Worm (Caenorhabditis elegans) whole organism, L4 larva: ENCODE data around the gene F46C8.3.

Experiments
- D1046.2 ChIP-seq: fragments of 200-800 bp; sonication (Bioruptor generic); IDR thresholded peaks from 2 replicates; pipeline ENCODE4 v1.3.6; 2022; ENCODE audit warnings: missing genetic modification characterization, missing compliant biosample characterization
- F10B5.3 ChIP-seq: sonication (generic microtip); optimal IDR thresholded peaks from 2 replicates; lab custom pipeline; 2016; ENCODE audit warnings: mild to moderate bottlenecking, missing genetic modification characterization, missing compliant biosample characterization
- F26F4.8 ChIP-seq: fragments of 200-800 bp; sonication (Bioruptor generic); conservative IDR thresholded peaks from 2 replicates; pipeline ENCODE4 v1.3.6; 2022; ENCODE audit warnings: missing genetic modification characterization, missing compliant biosample characterization
- T20F7.1 ChIP-seq: fragments of 200-800 bp; sonication (Bioruptor generic); optimal IDR thresholded peaks from 2 replicates; lab custom pipeline; 2018; ENCODE audit warnings: mild to moderate bottlenecking, missing genetic modification characterization, missing compliant biosample characterization
- Y48G9A.11 ChIP-seq: fragments of 200-800 bp; sonication (Bioruptor generic); IDR thresholded peaks from 2 replicates; pipeline ENCODE4 v1.3.6; 2022; ENCODE audit warnings: missing genetic modification reagents, missing genetic modification characterization, missing compliant biosample characterization
- Y75B8A.6 ChIP-seq: fragments of 200-800 bp; sonication (Bioruptor generic); IDR thresholded peaks from 2 replicates; pipeline ENCODE4 v1.3.6; 2022; ENCODE audit warnings: missing genetic modification reagents, missing genetic modification characterization, missing compliant biosample characterization
- aha-1 ChIP-seq: fragments of 150-350 bp; peaks from one replicate; lab custom pipeline; 2014; ENCODE audit warnings: missing biosample characterization, missing genetic modification characterization
- arid-1 ChIP-seq: fragments of 200-800 bp; sonication (Bioruptor generic); conservative IDR thresholded peaks from 2 replicates; pipeline ENCODE4 v1.3.6; 2022; ENCODE audit warnings: missing genetic modification reagents, missing genetic modification characterization, missing compliant biosample characterization
- ceh-20 ChIP-seq: fragments of 200-800 bp; sonication (Bioruptor generic); IDR thresholded peaks from 2 replicates; pipeline ENCODE4 v1.3.6; 2022; ENCODE audit warnings: missing genetic modification reagents, missing genetic modification characterization, missing compliant biosample characterization
- ces-1 ChIP-seq: fragments of 150-350 bp; sonication (generic microtip); optimal IDR thresholded peaks from 4 replicates; lab custom pipeline; 2014; ENCODE audit warnings: missing biosample characterization, missing genetic modification reagents, missing genetic modification characterization
- cey-2 ChIP-seq: sonication (generic microtip); optimal IDR thresholded peaks from 3 replicates; lab custom pipeline; 2017; ENCODE audit warnings: missing genetic modification characterization, mild to moderate bottlenecking, missing compliant biosample characterization, antibody characterized with exemption, borderline replicate concordance; ENCODE audit not compliant: insufficient read depth
- daf-19 ChIP-seq: fragments of 200-800 bp; sonication (Bioruptor generic); conservative IDR thresholded peaks from 2 replicates; pipeline ENCODE4 v1.3.6; 2022; ENCODE audit warnings: missing genetic modification characterization, missing compliant biosample characterization
- dmd-6 ChIP-seq: fragments of 200-800 bp; sonication (Bioruptor generic); IDR thresholded peaks from 2 replicates; pipeline ENCODE4 v1.3.6; 2022; ENCODE audit warnings: missing genetic modification reagents, missing genetic modification characterization, missing compliant biosample characterization
- dpl-1 ChIP-seq: fragments of 150-350 bp; optimal IDR thresholded peaks from 2 replicates; lab custom pipeline; 2014; ENCODE audit warnings: missing biosample characterization, missing genetic modification reagents, missing genetic modification characterization
- dve-1 ChIP-seq: sonication (generic microtip); optimal IDR thresholded peaks from 2 replicates; lab custom pipeline; 2017; ENCODE audit warnings: antibody characterized with exemption, mild to moderate bottlenecking, missing genetic modification characterization, missing compliant biosample characterization; ENCODE audit not compliant: insufficient read depth
- egl-27 ChIP-seq: sonication (generic microtip); optimal IDR thresholded peaks from 3 replicates; lab custom pipeline; 2017; ENCODE audit warnings: missing biosample characterization, missing genetic modification reagents, missing genetic modification characterization
- hlh-11 ChIP-seq: fragments of 200-800 bp; sonication (Bioruptor generic); optimal IDR thresholded peaks from 2 replicates; lab custom pipeline; 2018; ENCODE audit warnings: mild to moderate bottlenecking, missing genetic modification characterization, missing compliant biosample characterization
- jun-1 ChIP-seq: fragments of 150-350 bp; optimal IDR thresholded peaks from 2 replicates; lab custom pipeline; 2014; ENCODE audit warnings: missing biosample characterization, missing genetic modification reagents, missing genetic modification characterization
- lim-7 ChIP-seq: fragments of 200-800 bp; sonication (Bioruptor generic); IDR thresholded peaks from 2 replicates; pipeline ENCODE4 v1.3.6; 2022; ENCODE audit warnings: missing genetic modification characterization, missing compliant biosample characterization
- lin-1 ChIP-seq: fragments of 200-800 bp; sonication (Bioruptor generic); IDR thresholded peaks from 2 replicates; pipeline ENCODE4 v1.3.6; 2022; ENCODE audit warnings: missing genetic modification reagents, missing genetic modification characterization, missing compliant biosample characterization
- lin-13 ChIP-seq: fragments of 150-350 bp; optimal IDR thresholded peaks from 2 replicates; lab custom pipeline; 2014; ENCODE audit warnings: missing biosample characterization, missing genetic modification reagents, missing genetic modification characterization
- lin-38 ChIP-seq: fragments of 200-800 bp; sonication (Bioruptor generic); IDR thresholded peaks from 2 replicates; pipeline ENCODE4 v1.3.6; 2022; ENCODE audit warnings: missing genetic modification reagents, missing genetic modification characterization, missing compliant biosample characterization
- lin-39 ChIP-seq: fragments of 150-350 bp; optimal IDR thresholded peaks from 2 replicates; lab custom pipeline; 2014; ENCODE audit warnings: missing biosample characterization, missing genetic modification reagents, missing genetic modification characterization
- madf-9 ChIP-seq: fragments of 200-800 bp; sonication (Bioruptor generic); conservative IDR thresholded peaks from 2 replicates; pipeline ENCODE4 v1.3.6; 2022; ENCODE audit warnings: missing genetic modification reagents, missing genetic modification characterization, missing compliant biosample characterization
- mdl-1 ChIP-seq, 2 experiments: fragments of 150-350 bp in 1 of 2; sonication (generic microtip) in 1 of 2; optimal IDR thresholded peaks; 2 replicates each; lab custom pipeline; 2014 to 2017; ENCODE audit warnings: missing biosample characterization in 2 of 2, missing genetic modification characterization in 2 of 2
- mes-2 ChIP-seq: sonication (generic microtip); optimal IDR thresholded peaks from 2 replicates; lab custom pipeline; 2016; ENCODE audit warnings: missing genotype, mild to moderate bottlenecking, missing genetic modification characterization, missing compliant biosample characterization; ENCODE audit not compliant: poor library complexity, severe bottlenecking
- mxl-3 ChIP-seq: fragments of 200-800 bp; sonication (Bioruptor generic); optimal IDR thresholded peaks from 2 replicates; lab custom pipeline; 2018; ENCODE audit warnings: mild to moderate bottlenecking, missing genetic modification characterization, missing compliant biosample characterization
- nhr-10 ChIP-seq: fragments of 150-350 bp; optimal IDR thresholded peaks from 2 replicates; lab custom pipeline; 2014; ENCODE audit warnings: missing biosample characterization, missing genetic modification characterization
- nhr-25 ChIP-seq: sonication (generic microtip); optimal IDR thresholded peaks from 2 replicates; lab custom pipeline; 2017; ENCODE audit warnings: missing genetic modification characterization, mild to moderate bottlenecking, missing compliant biosample characterization, antibody characterized with exemption, moderate library complexity, borderline replicate concordance; ENCODE audit not compliant: insufficient read depth
- nhr-28 ChIP-seq: fragments of 150-350 bp; optimal IDR thresholded peaks from 2 replicates; lab custom pipeline; 2014; ENCODE audit warnings: missing biosample characterization, missing genetic modification characterization
- nhr-77 ChIP-seq: fragments of 150-350 bp; optimal IDR thresholded peaks from 2 replicates; lab custom pipeline; 2014; ENCODE audit warnings: missing biosample characterization, missing genetic modification characterization
- php-3 ChIP-seq: fragments of 200-800 bp; sonication (Bioruptor generic); IDR thresholded peaks from 2 replicates; pipeline ENCODE4 v1.3.6; 2022; ENCODE audit warnings: missing genetic modification reagents, missing genetic modification characterization, missing compliant biosample characterization
- pqm-1 ChIP-seq: sonication (generic microtip); optimal IDR thresholded peaks from 2 replicates; lab custom pipeline; 2017; ENCODE audit warnings: missing biosample characterization, missing genetic modification characterization
- rbr-2 ChIP-seq: sonication (generic microtip); optimal IDR thresholded peaks from 2 replicates; lab custom pipeline; 2016; ENCODE audit warnings: missing genotype, missing genetic modification characterization, missing compliant biosample characterization
- skn-1 ChIP-seq: fragments of 150-350 bp; optimal IDR thresholded peaks from 2 replicates; lab custom pipeline; 2014; ENCODE audit warnings: missing biosample characterization, missing genetic modification characterization
- spr-1 ChIP-seq: sonication (generic microtip); optimal IDR thresholded peaks from 2 replicates; lab custom pipeline; 2016; ENCODE audit warnings: mild to moderate bottlenecking, missing genetic modification characterization, missing compliant biosample characterization
- spr-3 ChIP-seq: fragments of 200-800 bp; sonication (Bioruptor generic); optimal IDR thresholded peaks from 2 replicates; lab custom pipeline; 2018; ENCODE audit warnings: mild to moderate bottlenecking, missing genetic modification characterization, missing compliant biosample characterization
- tag-97 ChIP-seq: fragments of 200-800 bp; sonication (Bioruptor generic); IDR thresholded peaks from 2 replicates; pipeline ENCODE4 v1.3.6; 2022; ENCODE audit warnings: missing genetic modification characterization, missing compliant biosample characterization
- tra-1 ChIP-seq: fragments of 200-800 bp; sonication (Bioruptor generic); IDR thresholded peaks from 2 replicates; pipeline ENCODE4 v1.3.6; 2022; ENCODE audit warnings: missing genetic modification reagents, missing genetic modification characterization, missing compliant biosample characterization
- vab-7 ChIP-seq: fragments of 200-800 bp; sonication (Bioruptor generic); IDR thresholded peaks from 2 replicates; pipeline ENCODE4 v1.3.6; 2022; ENCODE audit warnings: missing genetic modification reagents, missing genetic modification characterization, missing compliant biosample characterization
- zfp-3 ChIP-seq: fragments of 200-800 bp; sonication (Bioruptor generic); conservative IDR thresholded peaks from 2 replicates; pipeline ENCODE4 v1.3.6; 2022; ENCODE audit warnings: missing genetic modification reagents, missing genetic modification characterization, missing compliant biosample characterization
- zip-11 ChIP-seq: fragments of 200-800 bp; sonication (Bioruptor generic); IDR thresholded peaks from 2 replicates; pipeline ENCODE4 v1.3.6; 2022; ENCODE audit warnings: missing genetic modification characterization, missing compliant biosample characterization
- zip-2 ChIP-seq: fragments of 150-350 bp; optimal IDR thresholded peaks from 2 replicates; lab custom pipeline; 2014; ENCODE audit warnings: missing biosample characterization, missing genetic modification characterization

The F46C8.3 gene

ce11 chrX:7500970-7501369, 24.4 kb upstream of the F46C8.3 start, which contains the start of gene uggt-1 (continued):
- TF ChIP-seq dmd-6 (peak; percentile 88), spr-3 (GFP tag; lab: Kevin White, UChicago) (no peak), nhr-28 (peak; percentile 85), tra-1 (GFP tag; lab: Robert Waterston, UW) (0 out of 2 replicates have a peak, but pooled peaks have one; percentile 69), daf-19 (GFP tag; lab: Robert Waterston, UW) (peak; percentile 87), zfp-3 (GFP tag; lab: Robert Waterston, UW) (0 out of 2 replicates have a peak, but pooled peaks have one; percentile 40), D1046.2 (no peak), mes-2 (tag; lab: Kevin White, UChicago) (peak; percentile 93), lin-39 (tag; lab: Kevin White, UChicago) (no peak), tag-97 (no peak), spr-1 (tag; lab: Kevin White, UChicago) (no peak), lim-7 (GFP tag; lab: Robert Waterston, UW) (no peak), dve-1 (tag; lab: Kevin White, UChicago) (peak; percentile 99), php-3 (GFP tag; lab: Robert Waterston, UW) (0 out of 2 replicates have a peak, but pooled peaks have one; percentile 43), Y75B8A.6 (GFP tag; lab: Robert Waterston, UW) (no peak), dpl-1 (peak; percentile 83), zip-2 (tag; lab: Kevin White, UChicago) (peak; percentile 43), F26F4.8 (GFP tag; lab: Robert Waterston, UW) (no peak), lin-13 (GFP tag; lab: Kevin White, UChicago) (peak; percentile 84), ceh-20 (GFP tag; lab: Robert Waterston, UW) (peak; percentile 85), pqm-1 (tag; lab: Kevin White, UChicago) (peak; percentile 73), zip-11 (GFP tag; lab: Robert Waterston, UW) (no peak), rbr-2 (peak; percentile 96), nhr-10 (tag; lab: Kevin White, UChicago) (peak; percentile 19), egl-27 (tag; lab: Kevin White, UChicago) (no peak), T20F7.1 (GFP tag; lab: Kevin White, UChicago) (peak; percentile 85), lin-1 (peak; percentile 76), Y48G9A.11 (GFP tag; lab: Robert Waterston, UW) (no peak), vab-7 (GFP tag; lab: Robert Waterston, UW) (peak; percentile 72), F10B5.3 (tag; lab: Kevin White, UChicago) (peak; percentile 46), ces-1 (GFP tag; lab: Kevin White, UChicago) (peak; percentile 48), skn-1 (tag; lab: Kevin White, UChicago) (no peak), jun-1 (tag; lab: Kevin White, UChicago) (peak; percentile 44), mdl-1 (tag; optimal IDR thresholded peaks at IDR 0.05; lab: Kevin White, UChicago) (peak in 1 of 2 experiments; percentile 92), cey-2 (tag; lab: Kevin White, UChicago) (no peak), nhr-25 (tag; lab: Kevin White, UChicago) (peak; percentile 38), nhr-77 (peak; percentile 92), madf-9 (peak; percentile 67; the same call in 1 of the 2 replicates), hlh-11 (tag; lab: Kevin White, UChicago) (peak; percentile 93), mxl-3 (GFP tag; lab: Kevin White, UChicago) (peak; percentile 95), aha-1 (tag; lab: Kevin White, UChicago) (peak; percentile 94), lin-38 (no peak), arid-1 (GFP tag; lab: Robert Waterston, UW) (peak; percentile 79)
- TF ChIP-seq, all 104 proteins: peak for 51
